Fruit fly (Drosophila melanogaster): ENCODE measurements around the gene nonA-l.
A peak's percentile ranks its signal among the peaks of the same experiment; 100 is the strongest.

The nonA-l gene

DNA sequence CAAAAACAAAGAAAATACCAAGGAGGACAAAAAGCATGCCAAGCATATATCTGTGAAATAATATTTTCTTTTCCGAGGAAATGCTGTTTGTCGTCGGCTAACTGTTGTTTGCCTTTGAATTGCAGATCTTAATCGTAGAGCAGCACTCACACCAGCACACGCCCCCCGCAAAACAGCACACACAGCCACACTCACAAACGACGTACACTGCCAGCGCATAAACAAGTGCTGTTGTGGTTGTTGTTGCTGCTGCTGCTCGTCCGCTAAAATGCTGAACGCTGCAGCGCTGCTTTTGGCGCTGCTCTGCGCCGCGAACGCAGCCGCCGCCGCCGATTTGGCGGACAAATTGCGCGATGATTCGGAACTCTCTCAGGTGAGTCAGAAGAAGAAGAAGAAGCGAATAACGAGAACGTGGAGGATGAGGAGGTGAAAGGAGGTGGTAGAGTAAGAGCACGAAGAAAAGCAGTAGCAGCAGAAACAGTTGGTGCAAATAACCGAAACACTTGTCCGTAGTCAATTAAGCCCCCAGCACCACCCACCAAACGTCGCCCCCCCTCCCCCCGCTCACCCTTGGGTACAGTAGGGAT lies 14.1 kb upstream of the nonA-l start:
- TF ChIP-seq usp (GFP tag; optimal IDR thresholded peaks at IDR 0.05): no peak
- TF ChIP-seq Hnf4 (GFP tag; optimal IDR thresholded peaks at IDR 0.05): no peak
- peak; percentile 67 for TF ChIP-seq psq (GFP tag; optimal IDR thresholded peaks at IDR 0.05)
- TF ChIP-seq foxo (GFP tag; optimal IDR thresholded peaks at IDR 0.05): no peak
- TF ChIP-seq Vsx2 (GFP tag; optimal IDR thresholded peaks at IDR 0.05; ENCODE audit: partially characterized antibody): no peak
- peak; percentile 76 for TF ChIP-seq Jra (GFP tag; optimal IDR thresholded peaks at IDR 0.05)

DNA sequence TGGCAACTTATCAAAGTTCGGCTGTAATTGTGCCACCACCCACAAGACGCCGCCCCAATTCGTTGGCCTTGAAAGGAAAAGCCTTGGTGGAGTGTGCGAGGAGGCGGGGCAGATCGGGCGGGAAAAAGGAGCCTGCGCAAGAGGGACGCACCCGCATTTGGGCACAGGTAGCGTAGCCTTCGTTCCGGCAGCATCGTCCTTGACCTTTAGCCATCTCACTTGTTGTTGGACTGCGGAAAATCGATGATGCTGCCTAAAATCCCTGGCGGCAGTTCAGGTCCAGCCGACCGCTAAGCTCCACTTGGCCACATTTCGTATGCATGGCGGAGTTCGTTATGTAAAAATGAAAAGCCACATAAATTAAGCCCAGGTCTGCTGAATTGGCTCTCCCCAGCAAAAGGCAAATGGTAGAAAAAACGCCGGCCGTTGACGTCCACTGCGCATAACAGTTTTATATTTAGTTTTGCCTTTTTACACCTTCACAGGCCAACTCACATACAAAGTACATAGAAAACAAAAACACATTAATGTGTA lies 13.0 kb upstream of the nonA-l start:
- TF ChIP-seq OdsH (GFP tag; optimal IDR thresholded peaks at IDR 0.05) (no peak), rgr (GFP tag; optimal IDR thresholded peaks at IDR 0.05) (no peak), br (GFP tag; optimal IDR thresholded peaks at IDR 0.05) (no peak), Mio (GFP tag; optimal IDR thresholded peaks at IDR 0.05) (no peak), woc (GFP tag; optimal IDR thresholded peaks at IDR 0.05) (no peak)

DNA sequence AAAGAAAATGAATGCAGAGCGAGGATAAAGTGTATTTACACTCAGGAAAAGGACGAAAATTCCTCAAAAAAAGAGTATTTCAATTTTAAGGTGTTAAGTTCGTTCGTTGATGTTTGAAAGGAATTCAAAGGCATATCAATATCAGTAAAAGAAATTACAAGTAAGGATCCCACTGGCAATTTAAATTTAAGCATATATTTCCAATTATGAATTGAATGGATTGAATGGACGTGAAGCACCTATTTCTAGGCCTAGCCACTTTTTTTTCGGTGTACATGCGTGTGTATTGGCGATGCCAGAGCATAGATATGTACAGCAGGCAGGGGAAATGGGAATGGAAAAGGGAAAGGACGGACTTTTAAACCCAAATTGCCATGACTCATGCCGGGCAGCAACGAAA lies 9.4 kb upstream of the nonA-l start:
- TF ChIP-seq br (GFP tag; optimal IDR thresholded peaks at IDR 0.05) (no peak), psq (GFP tag; optimal IDR thresholded peaks at IDR 0.05) (peak; percentile 5), brk (GFP tag; optimal IDR thresholded peaks at IDR 0.05) (no peak), foxo (GFP tag; optimal IDR thresholded peaks at IDR 0.05) (peak in 1 of 2 experiments; percentile 10)

DNA sequence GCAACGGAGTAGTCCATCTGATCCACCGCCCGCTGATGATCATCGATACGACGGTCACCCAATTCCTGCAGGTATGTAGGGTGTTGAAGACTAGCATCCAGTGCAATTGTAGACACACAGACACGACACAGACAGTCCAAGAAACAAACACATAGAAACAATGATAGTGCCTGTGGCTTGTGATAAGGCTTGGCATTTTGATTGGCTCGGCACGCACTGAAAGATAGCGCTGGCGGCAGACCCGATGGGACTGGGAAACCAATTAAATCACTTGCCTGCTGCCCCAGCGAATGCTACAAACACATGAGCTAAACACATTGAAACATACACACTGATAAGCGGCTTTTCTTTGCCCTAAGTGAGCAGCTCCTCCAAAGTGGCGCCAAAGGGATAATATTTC lies 7.3 kb upstream of the nonA-l start:
- TF ChIP-seq Dif (GFP tag; optimal IDR thresholded peaks at IDR 0.05; ENCODE audit: partially characterized antibody): no peak
- TF ChIP-seq CG32264 (GFP tag; optimal IDR thresholded peaks at IDR 0.05): no peak
- TF ChIP-seq Hnf4 (GFP tag; optimal IDR thresholded peaks at IDR 0.05): no peak
- TF ChIP-seq dl (GFP tag; optimal IDR thresholded peaks at IDR 0.05; ENCODE audit: insufficient read depth in 1 of 2, partially characterized antibody in 2 of 2): no peak
- TF ChIP-seq h (GFP tag; optimal IDR thresholded peaks at IDR 0.05): no peak
- TF ChIP-seq Sp1 (GFP tag; optimal IDR thresholded peaks at IDR 0.05): no peak
- no peak for TF ChIP-seq Hr83 (GFP tag; optimal IDR thresholded peaks at IDR 0.05; ENCODE audit: poor library complexity, severe bottlenecking)

DNA sequence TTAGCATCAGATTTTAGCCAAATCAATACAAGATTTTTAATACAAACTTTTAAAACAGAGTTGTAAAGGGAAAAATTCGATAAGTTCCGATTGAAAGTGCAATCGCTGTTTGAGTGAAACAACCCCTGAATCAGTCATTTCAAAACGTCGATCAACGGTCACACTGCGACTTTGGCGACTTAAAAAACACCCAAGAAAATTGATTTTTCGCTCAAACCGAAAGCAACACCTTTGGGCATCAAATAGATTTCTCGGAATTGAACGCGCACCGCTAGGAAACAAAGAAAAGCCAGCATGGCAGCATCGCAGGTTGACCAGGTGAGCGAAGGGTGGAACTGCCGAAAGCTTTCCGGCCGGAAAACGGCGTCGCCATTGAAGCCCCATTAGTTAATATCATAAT lies 3.6 kb downstream of the nonA-l start, which contains the start of gene Arl6IP1:
Gene Arl6IP1, plus strand, starts transcription at position 15 of the 400 bp plus-strand sequence.
- TF ChIP-seq Jra (GFP tag; optimal IDR thresholded peaks at IDR 0.05) (no peak), jim (GFP tag; optimal IDR thresholded peaks at IDR 0.05) (no peak), Hr83 (GFP tag; optimal IDR thresholded peaks at IDR 0.05; ENCODE audit: poor library complexity, severe bottlenecking) (no peak), dl (GFP tag; optimal IDR thresholded peaks at IDR 0.05; ENCODE audit: insufficient read depth in 1 of 2, partially characterized antibody in 2 of 2) (no peak), dsf (GFP tag; optimal IDR thresholded peaks at IDR 0.05; ENCODE audit: borderline replicate concordance) (no peak), Rel (GFP tag; optimal IDR thresholded peaks at IDR 0.05) (no peak), Rel (tag; optimal IDR thresholded peaks at IDR 0.05) (no peak), Mio (GFP tag; optimal IDR thresholded peaks at IDR 0.05) (no peak), fru (GFP tag; optimal IDR thresholded peaks at IDR 0.05) (no peak), Dfd (GFP tag; optimal IDR thresholded peaks at IDR 0.05) (no peak), Hr78 (GFP tag; optimal IDR thresholded peaks at IDR 0.05) (no peak), pan (optimal IDR thresholded peaks at IDR 0.05) (no peak), sv (GFP tag; optimal IDR thresholded peaks at IDR 0.05) (no peak), tai (GFP tag; optimal IDR thresholded peaks at IDR 0.05) (no peak), Myc (optimal IDR thresholded peaks at IDR 0.05) (no peak)

DNA sequence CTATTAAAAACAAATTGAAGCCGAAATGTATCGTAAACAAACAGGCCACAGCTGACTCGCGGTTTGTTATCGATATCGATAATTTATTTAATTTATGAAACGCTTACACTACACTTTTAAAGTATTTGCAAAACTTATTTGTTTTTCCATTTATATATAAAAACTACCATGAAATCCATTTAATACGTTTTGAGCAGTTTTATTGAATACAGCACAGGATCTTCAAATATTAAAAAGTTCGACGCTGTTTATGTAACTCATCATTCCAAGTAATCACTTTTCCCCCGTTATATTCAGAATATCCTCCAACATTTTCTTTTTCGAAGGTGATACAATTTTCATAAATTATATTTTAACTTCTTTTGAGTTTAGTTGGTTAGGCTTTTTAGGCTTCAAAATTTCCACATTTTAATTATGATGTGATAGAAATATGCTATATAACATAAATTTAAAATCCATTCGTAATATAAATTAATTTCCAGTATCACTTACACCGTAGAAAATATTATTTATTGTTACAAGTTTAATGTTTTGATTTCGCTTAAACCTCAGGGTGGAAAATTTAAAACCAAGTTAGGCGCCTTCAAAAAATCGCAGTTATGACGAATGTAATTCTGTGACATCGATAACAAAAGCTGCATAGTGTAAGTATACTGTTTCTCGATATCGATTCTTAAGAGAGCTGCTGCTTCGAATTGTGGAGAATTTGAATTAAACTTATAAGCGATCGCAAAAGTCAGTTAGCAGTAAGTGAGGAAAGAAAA lies 7.1 kb downstream of the nonA-l start, which contains the start of the genes CG10324 and CCT3:
Gene CG10324, minus strand, starts transcription at position 53 of the 764 bp plus-strand sequence.
Gene CCT3, plus strand, starts transcription at position 654 of the 764 bp plus-strand sequence.
- TF ChIP-seq sv (GFP tag; optimal IDR thresholded peaks at IDR 0.05): peak; percentile 52
- TF ChIP-seq brk (GFP tag; optimal IDR thresholded peaks at IDR 0.05): no peak
- no peak for TF ChIP-seq br (GFP tag; optimal IDR thresholded peaks at IDR 0.05)
- no peak for TF ChIP-seq GATAd (GFP tag; optimal IDR thresholded peaks at IDR 0.05)
- TF ChIP-seq Jra (GFP tag; optimal IDR thresholded peaks at IDR 0.05): no peak
- TF ChIP-seq Rel (GFP tag; optimal IDR thresholded peaks at IDR 0.05): no peak
- TF ChIP-seq Rel (tag; optimal IDR thresholded peaks at IDR 0.05): peak; percentile 27
- peak; percentile 69 for TF ChIP-seq CG9705 (GFP tag; optimal IDR thresholded peaks at IDR 0.05)
- TF ChIP-seq Abd-B (GFP tag; optimal IDR thresholded peaks at IDR 0.05): no peak
- no peak for TF ChIP-seq dsf (GFP tag; optimal IDR thresholded peaks at IDR 0.05; ENCODE audit: borderline replicate concordance)
- TF ChIP-seq tai (GFP tag; optimal IDR thresholded peaks at IDR 0.05): no peak
- TF ChIP-seq sage (GFP tag; optimal IDR thresholded peaks at IDR 0.05): no peak
- TF ChIP-seq CG32264 (GFP tag; optimal IDR thresholded peaks at IDR 0.05): no peak
- TF ChIP-seq lola (GFP tag; optimal IDR thresholded peaks at IDR 0.05): no peak
- no peak for TF ChIP-seq foxo (GFP tag; optimal IDR thresholded peaks at IDR 0.05)
- TF ChIP-seq dl (GFP tag; optimal IDR thresholded peaks at IDR 0.05; ENCODE audit: insufficient read depth in 1 of 2, partially characterized antibody in 2 of 2): no peak
- TF ChIP-seq Sp1 (GFP tag; optimal IDR thresholded peaks at IDR 0.05): peak; percentile 68
- no peak for TF ChIP-seq Hr83 (GFP tag; optimal IDR thresholded peaks at IDR 0.05; ENCODE audit: poor library complexity, severe bottlenecking)
- TF ChIP-seq pan (optimal IDR thresholded peaks at IDR 0.05): no peak
- TF ChIP-seq Hr78 (GFP tag; optimal IDR thresholded peaks at IDR 0.05): no peak
- TF ChIP-seq h (GFP tag; optimal IDR thresholded peaks at IDR 0.05): no peak
- TF ChIP-seq Dif (GFP tag; optimal IDR thresholded peaks at IDR 0.05; ENCODE audit: partially characterized antibody): no peak
- no peak for TF ChIP-seq usp (GFP tag; optimal IDR thresholded peaks at IDR 0.05)
- peak; percentile 78 for TF ChIP-seq N (GFP tag; optimal IDR thresholded peaks at IDR 0.05)
